Fruit fly (Drosophila melanogaster) whole organism, embryonic: Measurements from ENCODE around the gene sky.

ENCODE experiments used
- Antp ChIP-seq: fragments of 200-800 bp; sonication (Bioruptor generic); optimal IDR thresholded peaks from 3 replicates; lab custom pipeline; 2016; ENCODE audit warnings: missing biosample characterization, missing genetic modification characterization
- Asciz ChIP-seq: fragments of 200-800 bp; sonication (Bioruptor generic); optimal IDR thresholded peaks from 2 replicates; lab custom pipeline; 2017; ENCODE audit warnings: missing biosample characterization, mild to moderate bottlenecking, missing genetic modification characterization, missing genetic modification reagents
- Atf6 ChIP-seq: fragments of 200-800 bp; sonication (Bioruptor generic); IDR thresholded peaks from 2 replicates; pipeline ENCODE4 v1.3.6; 2022; ENCODE audit warnings: missing biosample characterization, missing genetic modification characterization
- BtbVII ChIP-seq: fragments of 200-800 bp; sonication (Bioruptor generic); optimal IDR thresholded peaks from 3 replicates; lab custom pipeline; 2017; ENCODE audit warnings: missing biosample characterization, mild to moderate bottlenecking, missing genetic modification characterization
- CG12942 ChIP-seq: fragments of 200-800 bp; sonication (Bioruptor generic); optimal IDR thresholded peaks from 3 replicates; lab custom pipeline; 2016; ENCODE audit warnings: missing biosample characterization, missing genetic modification characterization
- CG15269 ChIP-seq: fragments of 200-800 bp; sonication (Bioruptor generic); optimal IDR thresholded peaks from 2 replicates; lab custom pipeline; 2018; ENCODE audit warnings: missing biosample characterization, mild to moderate bottlenecking, missing genetic modification characterization, moderate library complexity
- CG2199 ChIP-seq: fragments of 200-800 bp; sonication (Bioruptor generic); IDR thresholded peaks from 3 replicates; pipeline ENCODE4 v1.3.6; 2022; ENCODE audit warnings: missing biosample characterization, missing genetic modification characterization
- CG2712 ChIP-seq: fragments of 200-800 bp; optimal IDR thresholded peaks from 3 replicates; lab custom pipeline; 2019; ENCODE audit warnings: missing biosample characterization, mild to moderate bottlenecking, missing genetic modification characterization, moderate library complexity
- CG3163 ChIP-seq: fragments of 200-800 bp; sonication (Bioruptor generic); optimal IDR thresholded peaks from 3 replicates; lab custom pipeline; 2016; ENCODE audit warnings: missing biosample characterization, missing genetic modification characterization
- CG32772 ChIP-seq: fragments of 200-800 bp; sonication (Bioruptor generic); IDR thresholded peaks from 2 replicates; pipeline ENCODE4 v1.3.6; 2022; ENCODE audit warnings: missing biosample characterization, missing genetic modification characterization
- CG4707 ChIP-seq: fragments of 200-800 bp; sonication (Bioruptor generic); optimal IDR thresholded peaks from 2 replicates; lab custom pipeline; 2018; ENCODE audit warnings: missing biosample characterization, mild to moderate bottlenecking, missing genetic modification characterization, moderate library complexity
- CG6175 ChIP-seq: fragments of 200-800 bp; sonication (Bioruptor generic); IDR thresholded peaks from 3 replicates; pipeline ENCODE4 v1.3.6; 2022; ENCODE audit warnings: missing biosample characterization, missing genetic modification characterization
- CG6254 ChIP-seq: fragments of 200-800 bp; sonication (Bioruptor generic); optimal IDR thresholded peaks from 3 replicates; lab custom pipeline; 2017; ENCODE audit warnings: mild to moderate bottlenecking, missing biosample characterization, missing genetic modification reagents, missing genetic modification characterization
- CG7357 ChIP-seq: fragments of 200-800 bp; sonication (Bioruptor generic); IDR thresholded peaks from 3 replicates; pipeline ENCODE4 v1.3.6; 2022; ENCODE audit warnings: missing biosample characterization, missing genetic modification characterization
- CG7963 ChIP-seq: fragments of 200-800 bp; sonication (Bioruptor generic); IDR thresholded peaks from 3 replicates; pipeline ENCODE4 v1.3.6; 2022; ENCODE audit warnings: missing biosample characterization, missing genetic modification characterization; ENCODE audit not compliant: partially characterized antibody
- CG9215 ChIP-seq: fragments of 200-800 bp; sonication (Bioruptor generic); IDR thresholded peaks from 2 replicates; pipeline ENCODE4 v1.3.6; 2022; ENCODE audit warnings: missing biosample characterization, missing genetic modification characterization
- Camta ChIP-seq: fragments of 200-800 bp; sonication (Bioruptor generic); optimal IDR thresholded peaks from 2 replicates; lab custom pipeline; 2016; ENCODE audit warnings: missing biosample characterization, missing genetic modification characterization
- HLH4C ChIP-seq: fragments of 200-800 bp; sonication (Bioruptor generic); IDR thresholded peaks from 3 replicates; pipeline ENCODE4 v1.3.6; 2022; ENCODE audit warnings: missing biosample characterization, missing genetic modification characterization; ENCODE audit not compliant: partially characterized antibody
- Med ChIP-seq: fragments of 200-800 bp; sonication (Bioruptor generic); peaks from one replicate; lab custom pipeline; 2016; ENCODE audit warnings: missing biosample characterization, missing genetic modification characterization, mild to moderate bottlenecking, inconsistent platforms, moderate library complexity
- Myb ChIP-seq: fragments of 200-800 bp; sonication (Bioruptor generic); optimal IDR thresholded peaks from 2 replicates; lab custom pipeline; 2016; ENCODE audit warnings: missing biosample characterization, missing genetic modification characterization
- NC2β ChIP-seq: fragments of 200-800 bp; sonication (Bioruptor generic); optimal IDR thresholded peaks from 2 replicates; lab custom pipeline; 2016; ENCODE audit warnings: missing biosample characterization, missing genetic modification characterization
- Rfx ChIP-seq: fragments of 200-800 bp; sonication (Bioruptor generic); IDR thresholded peaks from 2 replicates; pipeline ENCODE4 v1.3.6; 2022; ENCODE audit warnings: missing biosample characterization, missing genetic modification characterization
- aop ChIP-seq: fragments of 200-800 bp; sonication (Bioruptor generic); IDR thresholded peaks from 2 replicates; pipeline ENCODE4 v1.3.6; 2022; ENCODE audit warnings: missing biosample characterization, missing genetic modification characterization
- cas ChIP-seq: fragments of 200-800 bp; sonication (Bioruptor generic); IDR thresholded peaks from 2 replicates; pipeline ENCODE4 v1.3.6; 2022; ENCODE audit warnings: missing biosample characterization, missing genetic modification characterization
- chm ChIP-seq: fragments of 200-800 bp; sonication (Bioruptor generic); IDR thresholded peaks from 2 replicates; pipeline ENCODE4 v1.3.6; 2022; ENCODE audit warnings: missing biosample characterization, missing genetic modification characterization
- ci ChIP-seq: fragments of 200-800 bp; sonication (Bioruptor generic); IDR thresholded peaks from 3 replicates; pipeline ENCODE4 v1.3.6; 2022; ENCODE audit warnings: missing biosample characterization, missing genetic modification characterization
- dimm ChIP-seq: fragments of 200-800 bp; sonication (Bioruptor generic); IDR thresholded peaks from 2 replicates; pipeline ENCODE4 v1.3.6; 2022; ENCODE audit warnings: missing biosample characterization, missing genetic modification characterization
- eve ChIP-seq, 2 experiments: fragments of >200 bp; optimal IDR thresholded peaks; 2 replicates each; lab custom pipeline; 2017; ENCODE audit warnings: missing biosample characterization in 2 of 2, missing genetic modification characterization in 2 of 2
- gsb ChIP-seq: fragments of 200-800 bp; sonication (Bioruptor generic); IDR thresholded peaks from 2 replicates; pipeline ENCODE4 v1.3.6; 2022; ENCODE audit warnings: missing biosample characterization, missing genetic modification characterization
- ham ChIP-seq: fragments of 200-800 bp; sonication (Bioruptor generic); IDR thresholded peaks from 2 replicates; pipeline ENCODE4 v1.3.6; 2022; ENCODE audit warnings: missing biosample characterization, missing genetic modification characterization
- hkb ChIP-seq, 2 experiments: fragments of 200-800 bp in 1 of 2; fragments of >200 bp in 1 of 2; sonication (Bioruptor generic) in 1 of 2; IDR thresholded peaks in 1 of 2; optimal IDR thresholded peaks in 1 of 2; 2 replicates each; pipeline versions ENCODE4 v1.3.6 to Lab custom; 2017 to 2022; ENCODE audit warnings: missing biosample characterization in 1 of 2, missing genetic modification characterization in 1 of 2
- insv ChIP-seq, 2 experiments: fragments of 200-800 bp; sonication (Bioruptor generic); optimal IDR thresholded peaks; 3 replicates each; lab custom pipeline; 2016 to 2018; ENCODE audit warnings: missing biosample characterization in 2 of 2, missing genetic modification characterization in 2 of 2
- kay ChIP-seq: fragments of 200-800 bp; sonication (Bioruptor generic); optimal IDR thresholded peaks from 2 replicates; lab custom pipeline; 2016; ENCODE audit warnings: missing biosample characterization, missing genetic modification characterization
- kni ChIP-seq: fragments of 200-800 bp; sonication (Bioruptor generic); optimal IDR thresholded peaks from 3 replicates; lab custom pipeline; 2017; ENCODE audit warnings: mild to moderate bottlenecking, missing biosample characterization, missing genetic modification reagents, missing genetic modification characterization
- lmd ChIP-seq: fragments of 200-800 bp; sonication (Bioruptor generic); IDR thresholded peaks from 2 replicates; pipeline ENCODE4 v1.3.6; 2022; ENCODE audit warnings: missing biosample characterization, missing genetic modification characterization
- mam ChIP-seq: fragments of 200-800 bp; sonication (Bioruptor generic); optimal IDR thresholded peaks from 3 replicates; lab custom pipeline; 2016; ENCODE audit warnings: missing biosample characterization, missing genetic modification characterization
- nau ChIP-seq: fragments of 200-800 bp; sonication (Bioruptor generic); optimal IDR thresholded peaks from 3 replicates; lab custom pipeline; 2017; ENCODE audit warnings: missing biosample characterization, mild to moderate bottlenecking, missing genetic modification characterization, missing genetic modification reagents
- pan ChIP-seq, 4 experiments: fragments of >200 bp in 3 of 4; fragments of 200-800 bp in 1 of 4; sonication (Bioruptor generic) in 1 of 4; optimal IDR thresholded peaks in 3 of 4; IDR thresholded peaks in 1 of 4; 2 replicates each; pipeline versions ENCODE4 v1.3.6 to Lab custom; 2017 to 2022; ENCODE audit warnings: missing biosample characterization in 2 of 4, missing genetic modification characterization in 2 of 4, mixed read lengths in 1 of 4
- rib ChIP-seq: fragments of 200-800 bp; sonication (Bioruptor generic); IDR thresholded peaks from 2 replicates; pipeline ENCODE4 v1.3.6; 2022; ENCODE audit warnings: missing biosample characterization, missing genetic modification characterization
- sd ChIP-seq: fragments of 200-800 bp; sonication (Bioruptor generic); optimal IDR thresholded peaks from 3 replicates; lab custom pipeline; 2018; ENCODE audit warnings: missing biosample characterization, mild to moderate bottlenecking, missing genetic modification characterization, moderate library complexity
- sqz ChIP-seq: fragments of 200-800 bp; sonication (Bioruptor generic); optimal IDR thresholded peaks from 3 replicates; lab custom pipeline; 2018; ENCODE audit warnings: missing biosample characterization, mild to moderate bottlenecking, missing genetic modification characterization
- sr ChIP-seq: fragments of 200-800 bp; sonication (Bioruptor generic); IDR thresholded peaks from 3 replicates; pipeline ENCODE4 v1.3.6; 2022; ENCODE audit warnings: missing biosample characterization, missing genetic modification characterization
- tna ChIP-seq: fragments of 200-800 bp; sonication (Bioruptor generic); IDR thresholded peaks from 2 replicates; pipeline ENCODE4 v1.3.6; 2022; ENCODE audit warnings: missing biosample characterization, missing genetic modification characterization; ENCODE audit not compliant: partially characterized antibody
- z ChIP-seq: fragments of 200-800 bp; sonication (Bioruptor generic); IDR thresholded peaks from 3 replicates; pipeline ENCODE4 v1.3.6; 2022; ENCODE audit warnings: missing biosample characterization, missing genetic modification characterization

sky gene

DNA sequence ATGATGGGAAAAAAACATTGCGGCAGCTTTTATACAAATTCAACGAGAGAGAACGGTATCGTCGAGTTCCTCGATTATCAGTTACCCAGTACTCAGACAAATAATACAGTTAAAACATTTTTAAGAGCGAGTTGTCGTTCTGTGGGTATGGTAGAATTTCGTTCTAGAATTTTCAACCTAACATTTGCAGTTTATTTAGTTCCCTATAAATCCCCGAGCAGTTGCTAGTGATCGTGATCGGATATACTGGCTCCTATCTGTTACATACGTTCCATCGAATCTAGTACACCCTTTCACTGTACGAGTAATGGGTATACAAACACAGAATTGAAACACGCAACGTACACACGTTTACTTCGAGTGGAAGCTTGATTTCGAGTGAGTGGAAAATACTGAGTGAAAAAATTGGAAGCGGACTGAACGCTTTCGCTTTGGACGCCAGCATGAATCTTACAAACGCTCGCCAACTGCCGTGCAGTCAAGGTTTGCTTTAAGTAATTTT lies 53.9 kb downstream of the sky start, which contains the start of gene CG9338 (continued):
- TF ChIP-seq Myb (GFP tag; lab: Kevin White, UChicago) (peak; percentile 68), gsb (GFP tag; lab: Robert Waterston, UW) (peak; percentile 86; the same call in 1 of the 2 replicates), kay (GFP tag; lab: Kevin White, UChicago) (peak; percentile 90), cas (peak; percentile 61; the same call in 1 of the 2 replicates), Rfx (GFP tag; lab: Robert Waterston, UW) (peak; percentile 85), CG32772 (GFP tag; lab: Robert Waterston, UW) (no peak; the same call in 1 of the 2 replicates), ham (0 out of 2 replicates have a peak, but pooled peaks have one; percentile 12), rib (GFP tag; lab: Robert Waterston, UW) (peak; percentile 77), nau (GFP tag; lab: Kevin White, UChicago) (peak; percentile 96), lmd (peak; percentile 86), aop (no peak), CG6254 (GFP tag; lab: Kevin White, UChicago) (peak; percentile 85), CG7357 (GFP tag; lab: Robert Waterston, UW) (peak; percentile 90)

DNA sequence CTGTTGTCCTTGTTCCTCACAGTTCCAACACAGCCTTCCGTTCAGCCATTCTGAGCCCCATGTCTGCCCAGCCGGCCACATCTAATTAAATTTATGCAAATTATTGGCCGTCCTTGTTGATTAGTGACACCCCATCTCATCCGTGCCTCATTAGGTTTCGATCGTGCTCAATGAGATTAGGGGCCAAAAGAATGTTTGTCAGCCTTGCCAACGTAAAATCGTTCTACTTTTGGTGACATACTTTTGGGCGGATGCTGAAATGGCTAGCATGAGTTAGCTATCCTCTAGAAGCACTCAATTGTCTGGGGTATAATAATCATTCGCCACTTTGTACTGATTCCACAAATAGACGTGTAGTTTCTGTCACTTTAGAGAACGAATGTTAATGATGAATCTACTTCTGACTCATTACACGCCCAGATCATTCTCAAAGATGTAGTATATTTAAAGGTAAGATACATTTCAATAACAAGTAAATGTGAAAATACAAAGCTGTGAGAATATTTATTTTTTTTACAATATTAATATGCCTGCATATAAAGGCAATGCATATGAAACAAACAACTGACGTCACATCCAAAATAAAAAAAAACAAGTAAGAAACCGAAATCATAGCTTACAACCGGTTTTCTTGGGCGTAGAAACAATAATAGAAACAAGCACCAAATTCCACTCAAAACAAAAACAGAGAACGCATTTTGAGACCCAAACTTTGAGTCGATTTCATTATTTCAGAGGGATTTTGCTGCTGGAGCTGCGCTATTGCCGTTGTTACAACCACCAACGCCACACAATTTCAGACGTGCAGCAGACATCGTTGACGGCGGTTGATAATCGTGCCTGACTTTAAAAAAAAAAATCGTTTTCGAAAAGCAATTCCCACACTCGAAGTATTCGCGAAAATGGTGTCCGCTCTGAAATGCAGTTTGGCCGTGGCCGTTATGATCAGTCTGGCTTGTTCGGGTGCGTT lies 60.1 kb downstream of the sky start, which contains the start of gene bero:
Gene bero, plus strand, starts transcription at position 325 of the 970 bp plus-strand sequence.
- TF ChIP-seq Camta (GFP tag; lab: Kevin White, UChicago) (no peak), sd (tag; lab: Kevin White, UChicago) (peak; percentile 72), CG7963 (GFP tag; lab: Robert Waterston, UW) (0 out of 3 replicates have a peak, but pooled peaks have one; percentile 46), CG2199 (peak; percentile 65; the same call in 2 of the 3 replicates), Med (GFP tag; lab: Kevin White, UChicago) (peak; percentile 61), CG6175 (GFP tag; lab: Robert Waterston, UW) (peak; percentile 64; the same call in 2 of the 3 replicates), eve (GFP tag; optimal IDR thresholded peaks at IDR 0.05; lab: Kevin White, UChicago) (peak in 1 of 2 experiments; percentile 76), pan (optimal IDR thresholded peaks at IDR 0.05; lab: Kevin White, UChicago) (no peak), pan (GFP tag; optimal IDR thresholded peaks at IDR 0.05 in 1 of 2, IDR thresholded peaks at IDR 0.05 in 1 of 2) (peak in 1 of 2 experiments; percentile 19), CG9215 (GFP tag; lab: Robert Waterston, UW) (peak; percentile 79), ci (GFP tag; lab: Robert Waterston, UW) (peak; percentile 60; the same call in 2 of the 3 replicates), Antp (no peak), insv (GFP tag; optimal IDR thresholded peaks at IDR 0.05; lab: Kevin White, UChicago) (peak in 1 of 2 experiments; percentile 79), dimm (GFP tag; lab: Robert Waterston, UW) (no peak), NC2β (GFP tag; lab: Kevin White, UChicago) (no peak), tna (GFP tag; lab: Robert Waterston, UW) (peak; percentile 41; the same call in 1 of the 2 replicates), kay (GFP tag; lab: Kevin White, UChicago) (peak; percentile 12), sqz (GFP tag; lab: Kevin White, UChicago) (peak; percentile 73), CG3163 (GFP tag; lab: Kevin White, UChicago) (no peak), CG12942 (GFP tag; lab: Kevin White, UChicago) (no peak), CG2712 (peak; percentile 29), mam (GFP tag; lab: Kevin White, UChicago) (no peak), kni (peak; percentile 49), BtbVII (GFP tag; lab: Kevin White, UChicago) (peak; percentile 44), chm (peak; percentile 56; the same call in 1 of the 2 replicates), CG15269 (tag; lab: Kevin White, UChicago) (peak; percentile 3), z (GFP tag; lab: Robert Waterston, UW) (peak; percentile 95), Asciz (GFP tag; lab: Kevin White, UChicago) (no peak), CG4707 (GFP tag; lab: Kevin White, UChicago) (peak; percentile 5), sr (GFP tag; lab: Robert Waterston, UW) (peak; percentile 38; the same call in 1 of the 3 replicates), hkb (optimal IDR thresholded peaks at IDR 0.05; lab: Kevin White, UChicago) (no peak), hkb (GFP tag; IDR thresholded peaks at IDR 0.05; lab: Robert Waterston, UW) (0 out of 2 replicates have a peak, but pooled peaks have one; percentile 15), Atf6 (GFP tag; lab: Robert Waterston, UW) (0 out of 2 replicates have a peak, but pooled peaks have one; percentile 38), rib (GFP tag; lab: Robert Waterston, UW) (peak; percentile 58; the same call in 1 of the 2 replicates), HLH4C (GFP tag; lab: Robert Waterston, UW) (0 out of 3 replicates have a peak, but pooled peaks have one; percentile 18)
